Fruit fly (Drosophila melanogaster) whole organism, embryonic: Measurements from ENCODE around the gene CCDC53.
A peak's percentile ranks its signal among the peaks of the same experiment; 100 is the strongest.

Experiments
- Adf1 ChIP-seq: fragments of 200-800 bp; sonication (Bioruptor generic); IDR thresholded peaks from 2 replicates; pipeline ENCODE4 v1.3.6; 2022; ENCODE audit warnings: missing biosample characterization, missing genetic modification characterization
- Aef1 ChIP-seq: fragments of 200-800 bp; sonication (Bioruptor generic); IDR thresholded peaks from 3 replicates; pipeline ENCODE4 v1.3.6; 2022; ENCODE audit warnings: missing biosample characterization, missing genetic modification characterization
- B-H2 ChIP-seq: fragments of 200-800 bp; sonication (Bioruptor generic); optimal IDR thresholded peaks from 2 replicates; lab custom pipeline; 2018; ENCODE audit warnings: missing biosample characterization, mild to moderate bottlenecking, missing genetic modification characterization
- Bdp1 ChIP-seq: fragments of 200-800 bp; sonication (Bioruptor generic); optimal IDR thresholded peaks from 3 replicates; lab custom pipeline; 2016; ENCODE audit warnings: missing biosample characterization, missing genetic modification characterization
- Bgb ChIP-seq: fragments of 200-800 bp; sonication (Bioruptor generic); IDR thresholded peaks from 2 replicates; pipeline ENCODE4 v1.3.6; 2022; ENCODE audit warnings: missing biosample characterization, missing genetic modification characterization; ENCODE audit not compliant: partially characterized antibody
- CG10274 ChIP-seq: fragments of 200-800 bp; sonication (Bioruptor generic); optimal IDR thresholded peaks from 3 replicates; lab custom pipeline; 2017; ENCODE audit warnings: missing biosample characterization, mild to moderate bottlenecking, missing genetic modification characterization
- CG10462 ChIP-seq: fragments of 200-800 bp; sonication (Bioruptor generic); optimal IDR thresholded peaks from 2 replicates; lab custom pipeline; 2016; ENCODE audit warnings: missing biosample characterization, missing genetic modification characterization
- CG10654 ChIP-seq: fragments of 200-800 bp; sonication (Bioruptor generic); optimal IDR thresholded peaks from 2 replicates; lab custom pipeline; 2016; ENCODE audit warnings: missing biosample characterization, missing genetic modification characterization
- CG11723 ChIP-seq: fragments of 200-800 bp; sonication (Bioruptor generic); optimal IDR thresholded peaks from 2 replicates; lab custom pipeline; 2017; ENCODE audit warnings: missing biosample characterization, mild to moderate bottlenecking, missing genetic modification characterization
- CG14860 ChIP-seq: fragments of 200-800 bp; sonication (Bioruptor generic); IDR thresholded peaks from 3 replicates; pipeline ENCODE4 v1.3.6; 2022; ENCODE audit warnings: missing biosample characterization, missing genetic modification characterization; ENCODE audit not compliant: partially characterized antibody
- CG16815 ChIP-seq: fragments of 200-800 bp; sonication (Bioruptor generic); optimal IDR thresholded peaks from 3 replicates; lab custom pipeline; 2017; ENCODE audit warnings: missing biosample characterization, mild to moderate bottlenecking, missing genetic modification characterization
- CG16863 ChIP-seq: fragments of 200-800 bp; sonication (Bioruptor generic); optimal IDR thresholded peaks from 3 replicates; lab custom pipeline; 2016; ENCODE audit warnings: missing biosample characterization, missing genetic modification characterization
- CG17328 ChIP-seq: fragments of 200-800 bp; sonication (Bioruptor generic); IDR thresholded peaks from 2 replicates; pipeline ENCODE4 v1.3.6; 2022; ENCODE audit warnings: missing biosample characterization, missing genetic modification characterization
- CG2116 ChIP-seq: fragments of 200-800 bp; sonication (Bioruptor generic); optimal IDR thresholded peaks from 3 replicates; lab custom pipeline; 2018; ENCODE audit warnings: missing biosample characterization, mild to moderate bottlenecking, missing genetic modification characterization
- CG32532 ChIP-seq: fragments of 200-800 bp; sonication (Bioruptor generic); IDR thresholded peaks from 2 replicates; pipeline ENCODE4 v1.3.6; 2022; ENCODE audit warnings: missing biosample characterization, missing genetic modification characterization
- CG33557 ChIP-seq: fragments of 200-800 bp; sonication (Bioruptor generic); optimal IDR thresholded peaks from 2 replicates; lab custom pipeline; 2019; ENCODE audit warnings: missing biosample characterization, mild to moderate bottlenecking, missing genetic modification characterization, moderate library complexity
- CG4282 ChIP-seq: fragments of 200-800 bp; sonication (Bioruptor generic); optimal IDR thresholded peaks from 2 replicates; lab custom pipeline; 2016; ENCODE audit warnings: missing biosample characterization, missing genetic modification characterization
- CG4730 ChIP-seq: fragments of 200-800 bp; sonication (Bioruptor generic); IDR thresholded peaks from 2 replicates; pipeline ENCODE4 v1.3.6; 2022; ENCODE audit warnings: missing biosample characterization, missing genetic modification characterization
- CG6254 ChIP-seq: fragments of 200-800 bp; sonication (Bioruptor generic); optimal IDR thresholded peaks from 3 replicates; lab custom pipeline; 2017; ENCODE audit warnings: mild to moderate bottlenecking, missing biosample characterization, missing genetic modification reagents, missing genetic modification characterization
- CG7745 ChIP-seq: fragments of 200-800 bp; sonication (Bioruptor generic); optimal IDR thresholded peaks from 2 replicates; lab custom pipeline; 2018; ENCODE audit warnings: missing biosample characterization, mild to moderate bottlenecking, missing genetic modification characterization, moderate library complexity
- CG8089 ChIP-seq: fragments of 200-800 bp; sonication (Bioruptor generic); optimal IDR thresholded peaks from 3 replicates; lab custom pipeline; 2016; ENCODE audit warnings: missing biosample characterization, missing genetic modification characterization
- CG8388 ChIP-seq: fragments of 200-800 bp; sonication (Bioruptor generic); optimal IDR thresholded peaks from 2 replicates; lab custom pipeline; 2019; ENCODE audit warnings: missing biosample characterization, mild to moderate bottlenecking, missing genetic modification characterization, moderate library complexity
- CTCF ChIP-seq: fragments of 200-800 bp; sonication (Bioruptor generic); optimal IDR thresholded peaks from 2 replicates; lab custom pipeline; 2017; ENCODE audit warnings: missing biosample characterization, mild to moderate bottlenecking, missing genetic modification characterization, moderate library complexity
- Camta ChIP-seq: fragments of 200-800 bp; sonication (Bioruptor generic); optimal IDR thresholded peaks from 2 replicates; lab custom pipeline; 2016; ENCODE audit warnings: missing biosample characterization, missing genetic modification characterization
- D ChIP-seq, 2 experiments: fragments of 200-800 bp in 1 of 2; fragments of >200 bp in 1 of 2; sonication (Bioruptor generic) in 1 of 2; optimal IDR thresholded peaks; 2 replicates in 1 of 2; 3 replicates in 1 of 2; lab custom pipeline; 2017; ENCODE audit warnings: mild to moderate bottlenecking in 1 of 2, missing biosample characterization in 1 of 2, missing genetic modification characterization in 1 of 2, missing genetic modification reagents in 1 of 2
- Elba2 ChIP-seq: fragments of 200-800 bp; sonication (Bioruptor generic); optimal IDR thresholded peaks from 3 replicates; lab custom pipeline; 2016; ENCODE audit warnings: missing biosample characterization, missing genetic modification characterization
- H15 ChIP-seq: fragments of 200-800 bp; sonication (Bioruptor generic); IDR thresholded peaks from 3 replicates; pipeline ENCODE4 v1.3.6; 2022; ENCODE audit warnings: missing biosample characterization, missing genetic modification characterization
- Hmr ChIP-seq: fragments of 200-800 bp; sonication (Bioruptor generic); optimal IDR thresholded peaks from 3 replicates; lab custom pipeline; 2017; ENCODE audit warnings: mild to moderate bottlenecking, missing biosample characterization, missing genetic modification reagents, missing genetic modification characterization
- MBD-R2 ChIP-seq: fragments of 200-800 bp; sonication (Bioruptor generic); IDR thresholded peaks from 2 replicates; pipeline ENCODE4 v1.3.6; 2022; ENCODE audit warnings: missing biosample characterization, missing genetic modification characterization
- Neu2 ChIP-seq: fragments of 200-800 bp; sonication (Bioruptor generic); optimal IDR thresholded peaks from 3 replicates; lab custom pipeline; 2016; ENCODE audit warnings: missing biosample characterization, missing genetic modification characterization, borderline replicate concordance
- Rfx ChIP-seq: fragments of 200-800 bp; sonication (Bioruptor generic); IDR thresholded peaks from 2 replicates; pipeline ENCODE4 v1.3.6; 2022; ENCODE audit warnings: missing biosample characterization, missing genetic modification characterization
- TFAM ChIP-seq: fragments of 200-800 bp; sonication (Bioruptor generic); optimal IDR thresholded peaks from 2 replicates; lab custom pipeline; 2017; ENCODE audit warnings: missing biosample characterization, missing genetic modification characterization, inconsistent platforms
- aop ChIP-seq: fragments of 200-800 bp; sonication (Bioruptor generic); IDR thresholded peaks from 2 replicates; pipeline ENCODE4 v1.3.6; 2022; ENCODE audit warnings: missing biosample characterization, missing genetic modification characterization
- ato ChIP-seq: fragments of 200-800 bp; sonication (Bioruptor generic); IDR thresholded peaks from 2 replicates; pipeline ENCODE4 v1.3.6; 2022; ENCODE audit warnings: missing biosample characterization, missing genetic modification characterization; ENCODE audit not compliant: partially characterized antibody
- chm ChIP-seq: fragments of 200-800 bp; sonication (Bioruptor generic); IDR thresholded peaks from 2 replicates; pipeline ENCODE4 v1.3.6; 2022; ENCODE audit warnings: missing biosample characterization, missing genetic modification characterization
- crp ChIP-seq, 2 experiments: fragments of 200-800 bp; sonication (Bioruptor generic); optimal IDR thresholded peaks; 2 replicates in 1 of 2; 3 replicates in 1 of 2; lab custom pipeline; 2017; ENCODE audit warnings: missing biosample characterization in 2 of 2, missing genetic modification characterization in 2 of 2, mild to moderate bottlenecking in 1 of 2, moderate library complexity in 1 of 2
- fru ChIP-seq: fragments of >200 bp; optimal IDR thresholded peaks from 2 replicates; lab custom pipeline; 2017
- fu2 ChIP-seq: fragments of 200-800 bp; sonication (Bioruptor generic); optimal IDR thresholded peaks from 2 replicates; lab custom pipeline; 2016; ENCODE audit warnings: missing biosample characterization, missing genetic modification characterization
- gsb-n ChIP-seq: fragments of 200-800 bp; sonication (Bioruptor generic); optimal IDR thresholded peaks from 3 replicates; lab custom pipeline; 2018; ENCODE audit warnings: missing biosample characterization, mild to moderate bottlenecking, missing genetic modification characterization
- hkb ChIP-seq, 2 experiments: fragments of 200-800 bp in 1 of 2; fragments of >200 bp in 1 of 2; sonication (Bioruptor generic) in 1 of 2; IDR thresholded peaks in 1 of 2; optimal IDR thresholded peaks in 1 of 2; 2 replicates each; pipeline versions ENCODE4 v1.3.6 to Lab custom; 2017 to 2022; ENCODE audit warnings: missing biosample characterization in 1 of 2, missing genetic modification characterization in 1 of 2
- hth ChIP-seq: fragments of >200 bp; optimal IDR thresholded peaks from 2 replicates; lab custom pipeline; 2017; ENCODE audit warnings: inconsistent platforms
- ind ChIP-seq: fragments of 200-800 bp; sonication (Bioruptor generic); optimal IDR thresholded peaks from 3 replicates; lab custom pipeline; 2016; ENCODE audit warnings: missing biosample characterization, missing genetic modification characterization
- lab ChIP-seq: fragments of 200-800 bp; sonication (Bioruptor generic); optimal IDR thresholded peaks from 3 replicates; lab custom pipeline; 2017; ENCODE audit warnings: missing biosample characterization, missing genetic modification characterization, mild to moderate bottlenecking, moderate library complexity, missing genetic modification reagents
- lbe ChIP-seq: fragments of 200-800 bp; sonication (Bioruptor generic); optimal IDR thresholded peaks from 2 replicates; lab custom pipeline; 2016; ENCODE audit warnings: missing biosample characterization, mild to moderate bottlenecking, missing genetic modification characterization
- pzg ChIP-seq: fragments of 200-800 bp; sonication (Bioruptor generic); optimal IDR thresholded peaks from 3 replicates; lab custom pipeline; 2018; ENCODE audit warnings: missing biosample characterization, mild to moderate bottlenecking, missing genetic modification characterization, moderate library complexity
- sima ChIP-seq: fragments of 200-800 bp; sonication (Bioruptor generic); optimal IDR thresholded peaks from 2 replicates; lab custom pipeline; 2016; ENCODE audit warnings: missing biosample characterization, missing genetic modification characterization
- tin ChIP-seq: fragments of 200-800 bp; sonication (Bioruptor generic); optimal IDR thresholded peaks from 3 replicates; lab custom pipeline; 2016; ENCODE audit warnings: missing biosample characterization, missing genetic modification characterization
- vvl ChIP-seq: fragments of 200-800 bp; sonication (Bioruptor generic); IDR thresholded peaks from 2 replicates; pipeline ENCODE4 v1.3.6; 2022; ENCODE audit warnings: missing biosample characterization, missing genetic modification characterization
- zfh2 ChIP-seq: fragments of 200-800 bp; sonication (Bioruptor generic); optimal IDR thresholded peaks from 2 replicates; lab custom pipeline; 2016; ENCODE audit warnings: missing biosample characterization, missing genetic modification characterization

Gene CCDC53

dm6 chr2L:8081640-8082485 lies 41.0 kb downstream of the CCDC53 start (continued):
- no peak for TF ChIP-seq B-H2 (GFP tag; lab: Kevin White, UChicago)
- no peak for TF ChIP-seq lbe (GFP tag; lab: Kevin White, UChicago)
- TF ChIP-seq CTCF (GFP tag; lab: Kevin White, UChicago), result peak; percentile 54
- TF ChIP-seq Rfx (GFP tag; lab: Robert Waterston, UW), result peak; percentile 79
- peak; percentile 43 for TF ChIP-seq CG16863 (GFP tag; lab: Kevin White, UChicago)
- no peak for TF ChIP-seq H15 (GFP tag; lab: Robert Waterston, UW)
- no peak for TF ChIP-seq fru
- TF ChIP-seq tin (GFP tag; lab: Kevin White, UChicago), result peak; percentile 77
- TF ChIP-seq CG4730 (GFP tag; lab: Robert Waterston, UW), result no peak
- 0 out of 2 replicates have a peak, but pooled peaks have one; percentile 5 for TF ChIP-seq chm (GFP tag; lab: Robert Waterston, UW)
- TF ChIP-seq CG11723 (GFP tag; lab: Kevin White, UChicago), result peak; percentile 70
- TF ChIP-seq Aef1, result no peak
- peak in 1 of 2 experiments; percentile 11 for TF ChIP-seq crp (GFP tag; optimal IDR thresholded peaks at IDR 0.05; lab: Kevin White, UChicago)
- no peak for TF ChIP-seq hth (lab: Kevin White, UChicago)
- TF ChIP-seq TFAM, result no peak
- peak; percentile 9 for TF ChIP-seq CG7745
- peak; percentile 88 for TF ChIP-seq D (optimal IDR thresholded peaks at IDR 0.05; lab: Kevin White, UChicago)
- peak; percentile 86 for TF ChIP-seq D (GFP tag; optimal IDR thresholded peaks at IDR 0.05; lab: Kevin White, UChicago)
- no peak for TF ChIP-seq Neu2
- TF ChIP-seq hkb (optimal IDR thresholded peaks at IDR 0.05; lab: Kevin White, UChicago), result no peak
- peak; percentile 93 for TF ChIP-seq hkb (GFP tag; IDR thresholded peaks at IDR 0.05; lab: Robert Waterston, UW)
- TF ChIP-seq CG10654 (GFP tag; lab: Kevin White, UChicago), result peak; percentile 56
- TF ChIP-seq Camta, result peak; percentile 13
- peak; percentile 77 for TF ChIP-seq CG16815 (GFP tag; lab: Kevin White, UChicago)
- no peak for TF ChIP-seq aop
- TF ChIP-seq ind (GFP tag; lab: Kevin White, UChicago), result peak; percentile 27
- TF ChIP-seq gsb-n, result peak; percentile 87
- TF ChIP-seq Bgb (GFP tag; lab: Robert Waterston, UW), result 0 out of 2 replicates have a peak, but pooled peaks have one; percentile 21
- TF ChIP-seq CG10274 (GFP tag; lab: Kevin White, UChicago), result no peak
- TF ChIP-seq CG10462 (GFP tag; lab: Kevin White, UChicago), result peak; percentile 80
- TF ChIP-seq fu2 (GFP tag; lab: Kevin White, UChicago), result no peak
- TF ChIP-seq CG8388 (GFP tag; lab: Kevin White, UChicago), result peak; percentile 84
- peak; percentile 53 for TF ChIP-seq Elba2
- TF ChIP-seq zfh2 (GFP tag; lab: Kevin White, UChicago), result peak; percentile 26
- peak; percentile 88 for TF ChIP-seq Hmr (GFP tag; lab: Kevin White, UChicago)
- peak; percentile 52 for TF ChIP-seq Bdp1 (GFP tag; lab: Kevin White, UChicago)
- TF ChIP-seq vvl, result peak; percentile 94
- TF ChIP-seq MBD-R2 (GFP tag; lab: Robert Waterston, UW), result peak; percentile 45
- TF ChIP-seq CG33557 (GFP tag; lab: Kevin White, UChicago), result peak; percentile 87
- TF ChIP-seq CG2116 (GFP tag; lab: Kevin White, UChicago), result peak; percentile 47
- peak; percentile 81 for TF ChIP-seq CG17328
- peak; percentile 64 for TF ChIP-seq CG6254 (GFP tag; lab: Kevin White, UChicago)
- TF ChIP-seq CG14860 (GFP tag; lab: Robert Waterston, UW), result no peak
- TF ChIP-seq CG8089, result peak; percentile 8
- TF ChIP-seq CG32532 (GFP tag; lab: Robert Waterston, UW), result no peak
- no peak for TF ChIP-seq ato (GFP tag; lab: Robert Waterston, UW)
- TF ChIP-seq sima, result no peak
- peak; percentile 55; the same call in 1 of the 2 replicates for TF ChIP-seq Adf1
- TF ChIP-seq lab, result no peak
- TF ChIP-seq pzg (GFP tag; lab: Kevin White, UChicago), result no peak
- TF ChIP-seq CG4282 (GFP tag; lab: Kevin White, UChicago), result no peak
